Fruit fly (Drosophila melanogaster) whole organism, pupa: ENCODE measurements around the gene Cep290.

Experiments used
- CG10348 ChIP-seq: fragments of 200-800 bp; sonication (Bioruptor generic); IDR thresholded peaks from 2 replicates; pipeline ENCODE4 v1.3.6; 2022; ENCODE audit warnings: missing biosample characterization, missing genetic modification characterization
- CG12605 ChIP-seq: fragments of 200-800 bp; sonication (Bioruptor generic); IDR thresholded peaks from 2 replicates; pipeline ENCODE4 v1.3.6; 2022; ENCODE audit warnings: missing biosample characterization, missing genetic modification characterization
- CG13204 ChIP-seq: fragments of 200-800 bp; sonication (Bioruptor generic); optimal IDR thresholded peaks from 2 replicates; lab custom pipeline; 2018; ENCODE audit warnings: missing biosample characterization, mild to moderate bottlenecking, missing genetic modification characterization, moderate library complexity
- CG14655 ChIP-seq: fragments of 200-800 bp; sonication (Bioruptor generic); optimal IDR thresholded peaks from 3 replicates; lab custom pipeline; 2017; ENCODE audit warnings: mild to moderate bottlenecking, missing biosample characterization, missing genetic modification reagents, missing genetic modification characterization
- CG15710 ChIP-seq: fragments of 200-800 bp; sonication (Bioruptor generic); optimal IDR thresholded peaks from 2 replicates; lab custom pipeline; 2018; ENCODE audit warnings: missing biosample characterization, mild to moderate bottlenecking, missing genetic modification characterization, moderate library complexity
- CG17806 ChIP-seq: fragments of 200-800 bp; sonication (Bioruptor generic); optimal IDR thresholded peaks from 2 replicates; lab custom pipeline; 2018; ENCODE audit warnings: missing biosample characterization, mild to moderate bottlenecking, missing genetic modification characterization, moderate library complexity
- CG32121 ChIP-seq: fragments of 200-800 bp; sonication (Bioruptor generic); IDR thresholded peaks from 2 replicates; pipeline ENCODE4 v1.3.6; 2022; ENCODE audit warnings: missing biosample characterization, missing genetic modification characterization
- CG34367 ChIP-seq: fragments of 200-800 bp; sonication (Bioruptor generic); optimal IDR thresholded peaks from 2 replicates; lab custom pipeline; 2018; ENCODE audit warnings: missing biosample characterization, mild to moderate bottlenecking, missing genetic modification characterization
- CG4496 ChIP-seq: fragments of 200-800 bp; sonication (Bioruptor generic); IDR thresholded peaks from 3 replicates; pipeline ENCODE4 v1.3.6; 2022; ENCODE audit warnings: missing biosample characterization, missing genetic modification characterization
- CG8159 ChIP-seq: fragments of 200-800 bp; sonication (Bioruptor generic); optimal IDR thresholded peaks from 3 replicates; lab custom pipeline; 2018; ENCODE audit warnings: missing biosample characterization, mild to moderate bottlenecking, missing genetic modification characterization, moderate library complexity
- CG8301 ChIP-seq: fragments of 200-800 bp; sonication (Bioruptor generic); optimal IDR thresholded peaks from 2 replicates; lab custom pipeline; 2018; ENCODE audit warnings: missing biosample characterization, mild to moderate bottlenecking, missing genetic modification characterization
- CG9948 ChIP-seq: fragments of 200-800 bp; sonication (Bioruptor generic); optimal IDR thresholded peaks from 2 replicates; lab custom pipeline; 2018; ENCODE audit warnings: missing biosample characterization, mild to moderate bottlenecking, missing genetic modification characterization, moderate library complexity
- D1 ChIP-seq: fragments of 200-800 bp; sonication (Bioruptor generic); optimal IDR thresholded peaks from 2 replicates; lab custom pipeline; 2018; ENCODE audit warnings: missing biosample characterization, mild to moderate bottlenecking, missing genetic modification characterization, moderate library complexity
- EcR ChIP-seq: fragments of 200-800 bp; sonication (Bioruptor generic); optimal IDR thresholded peaks from 3 replicates; lab custom pipeline; 2019; ENCODE audit warnings: missing biosample characterization, missing genetic modification characterization, mild to moderate bottlenecking, moderate library complexity, missing genetic modification reagents
- Ets98B ChIP-seq: fragments of 200-800 bp; sonication (Bioruptor generic); IDR thresholded peaks from 2 replicates; pipeline ENCODE4 v1.3.6; 2022; ENCODE audit warnings: missing biosample characterization, missing genetic modification characterization
- Pif1A ChIP-seq: fragments of 200-800 bp; sonication (Bioruptor generic); optimal IDR thresholded peaks from 3 replicates; lab custom pipeline; 2016; ENCODE audit warnings: missing biosample characterization, missing genetic modification characterization
- Pif1B ChIP-seq: fragments of 200-800 bp; sonication (Bioruptor generic); optimal IDR thresholded peaks from 3 replicates; lab custom pipeline; 2016; ENCODE audit warnings: missing biosample characterization, missing genetic modification characterization
- Snoo ChIP-seq: fragments of 200-800 bp; sonication (Bioruptor generic); optimal IDR thresholded peaks from 3 replicates; lab custom pipeline; 2017; ENCODE audit warnings: missing biosample characterization, mild to moderate bottlenecking, missing genetic modification characterization, inconsistent platforms
- fd96Ca ChIP-seq: fragments of 200-800 bp; sonication (Bioruptor generic); IDR thresholded peaks from 3 replicates; pipeline ENCODE4 v1.3.6; 2022; ENCODE audit warnings: missing biosample characterization, missing genetic modification characterization
- gl ChIP-seq: fragments of 200-800 bp; sonication (Bioruptor generic); optimal IDR thresholded peaks from 2 replicates; lab custom pipeline; 2018; ENCODE audit warnings: missing biosample characterization, mild to moderate bottlenecking, missing genetic modification characterization
- rn ChIP-seq: fragments of 200-800 bp; sonication (Bioruptor generic); IDR thresholded peaks from 2 replicates; pipeline ENCODE4 v1.3.6; 2022; ENCODE audit warnings: missing biosample characterization, missing genetic modification characterization

Cep290 gene

DNA sequence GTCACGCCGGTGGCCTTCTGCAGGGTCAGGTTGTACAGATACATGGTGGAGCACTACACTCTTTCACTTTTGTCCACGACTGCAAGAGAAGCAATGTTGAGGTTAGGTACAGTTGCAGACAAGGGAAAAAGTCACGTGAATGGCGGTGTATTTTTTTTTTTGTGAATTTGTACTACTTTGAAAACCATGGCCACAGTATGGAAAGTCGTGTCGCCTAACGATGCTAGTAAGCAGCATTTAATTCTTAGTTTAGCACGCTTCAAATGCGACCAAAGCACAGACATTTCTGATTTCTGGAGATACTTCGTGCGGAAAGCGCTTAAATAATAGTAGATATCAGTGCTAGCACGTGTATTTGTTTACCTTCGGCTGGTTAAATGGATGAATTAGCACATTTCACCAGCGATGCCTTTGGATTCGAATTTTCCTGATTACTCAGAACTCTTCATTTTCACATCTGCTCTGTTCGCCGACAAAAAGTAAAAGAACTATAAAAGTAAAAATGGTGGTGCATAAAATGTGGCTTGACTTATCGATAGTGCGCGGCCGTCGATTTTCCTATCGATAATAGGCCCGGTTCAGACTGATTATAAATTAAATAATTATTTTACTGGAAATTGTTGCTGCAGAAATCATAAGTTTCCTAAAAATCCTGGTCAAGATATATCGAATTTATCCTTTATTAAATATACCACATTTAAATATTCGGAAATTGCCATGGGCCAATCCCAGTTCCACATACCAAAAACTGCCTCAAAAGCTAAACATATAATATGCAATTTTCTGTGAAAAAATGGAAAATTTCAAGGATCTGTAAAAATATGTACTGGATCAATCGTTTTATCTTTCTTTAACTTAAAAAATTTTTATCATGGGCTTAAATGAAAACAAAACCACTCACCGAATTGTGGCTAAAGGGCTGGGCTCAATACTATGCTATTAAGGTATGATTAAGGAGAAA lies 10.5 kb upstream of the Cep290 start, which contains the start of gene Sf3b3:
TSS of gene Sf3b3 (minus strand) at position 489 of the 961 bp plus-strand sequence.
- TF ChIP-seq CG8301 (tag; lab: Kevin White, UChicago) = no peak
- TF ChIP-seq CG9948 (tag; lab: Kevin White, UChicago) = peak; percentile 6
- TF ChIP-seq CG8159 (tag; lab: Kevin White, UChicago) = no peak
- TF ChIP-seq fd96Ca (GFP tag; lab: Robert Waterston, UW) = peak; percentile 17; the same call in 1 of the 3 replicates
- TF ChIP-seq Pif1B (GFP tag; lab: Kevin White, UChicago) = no peak
- peak; percentile 10 for TF ChIP-seq gl (tag; lab: Kevin White, UChicago)
- peak; percentile 6 for TF ChIP-seq CG17806 (tag; lab: Kevin White, UChicago)
- TF ChIP-seq CG34367 (tag; lab: Kevin White, UChicago) = no peak
- TF ChIP-seq CG14655 (GFP tag; lab: Kevin White, UChicago) = no peak
- TF ChIP-seq CG4496 (GFP tag; lab: Robert Waterston, UW) = peak; percentile 33; the same call in 1 of the 3 replicates
- peak; percentile 24; the same call in 1 of the 2 replicates for TF ChIP-seq CG12605 (GFP tag; lab: Robert Waterston, UW)
- no peak for TF ChIP-seq rn
- TF ChIP-seq Pif1A = no peak
- TF ChIP-seq CG13204 (GFP tag; lab: Kevin White, UChicago) = no peak
- TF ChIP-seq CG10348 (GFP tag; lab: Robert Waterston, UW) = no peak
- no peak for TF ChIP-seq EcR (GFP tag; lab: Kevin White, UChicago)
- 0 out of 2 replicates have a peak, but pooled peaks have one; percentile 16 for TF ChIP-seq CG32121 (GFP tag; lab: Robert Waterston, UW)
- no peak for TF ChIP-seq D1
- TF ChIP-seq Ets98B (GFP tag; lab: Robert Waterston, UW) = peak; percentile 8; the same call in 1 of the 2 replicates
- no peak for TF ChIP-seq Snoo (tag; lab: Kevin White, UChicago)
- peak; percentile 12 for TF ChIP-seq CG15710 (tag; lab: Kevin White, UChicago)

- TF ChIP-seq CG12605 (GFP tag; lab: Robert Waterston, UW) (no peak), CG9948 (tag; lab: Kevin White, UChicago) (no peak), CG4496 (GFP tag; lab: Robert Waterston, UW) (no peak), CG10348 (GFP tag; lab: Robert Waterston, UW) (no peak), CG13204 (GFP tag; lab: Kevin White, UChicago) (no peak), CG15710 (tag; lab: Kevin White, UChicago) (no peak), Snoo (tag; lab: Kevin White, UChicago) (no peak)
Measured at dm6 chr3L:833878-834277, 9.8 kb upstream of the Cep290 start, which contains the start of gene CG42553. Gene CG42553 (plus strand): TSS chr3L:834093.

DNA sequence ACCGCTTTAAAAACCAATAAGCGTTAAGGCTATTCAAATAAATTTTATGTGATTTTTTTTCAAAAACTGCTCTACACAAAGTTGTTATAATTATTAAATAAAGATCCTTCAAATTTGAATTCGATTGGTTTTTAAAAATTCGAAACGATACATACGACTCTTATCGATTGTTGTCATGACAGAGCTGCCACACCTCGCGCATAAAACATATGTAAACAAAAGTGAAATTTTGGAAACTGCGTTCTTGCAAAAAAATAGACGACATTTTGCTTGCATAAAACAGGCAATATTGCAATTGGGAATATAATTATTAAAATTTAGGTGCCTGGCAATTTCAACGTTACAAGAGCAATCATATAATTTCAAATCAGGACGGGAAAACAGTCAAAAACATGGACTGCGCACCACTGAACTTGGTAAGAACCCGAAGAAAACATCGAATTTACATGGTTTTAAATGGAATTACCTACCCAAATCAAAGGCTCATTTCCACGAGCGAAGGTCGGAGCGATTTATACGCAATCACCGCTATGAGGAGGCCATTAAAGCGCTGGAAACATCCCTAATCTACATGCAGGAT lies 8.2 kb upstream of the Cep290 start, which contains the start of gene CG42554:
TSS of gene CG42554 (plus strand) at position 229 of the 580 bp plus-strand sequence.
- TF ChIP-seq Snoo (tag; lab: Kevin White, UChicago) (no peak), fd96Ca (GFP tag; lab: Robert Waterston, UW) (no peak), Pif1A (no peak), CG13204 (GFP tag; lab: Kevin White, UChicago) (no peak), CG9948 (tag; lab: Kevin White, UChicago) (no peak), CG8301 (tag; lab: Kevin White, UChicago) (no peak), CG8159 (tag; lab: Kevin White, UChicago) (no peak)
- TF ChIP-seq, all 21 proteins: peak for 0

- TF ChIP-seq EcR (GFP tag; lab: Kevin White, UChicago) (peak; percentile 74), CG14655 (GFP tag; lab: Kevin White, UChicago) (no peak), CG9948 (tag; lab: Kevin White, UChicago) (peak; percentile 80), gl (tag; lab: Kevin White, UChicago) (peak; percentile 50), rn (peak; percentile 72; the same call in 1 of the 2 replicates), CG12605 (GFP tag; lab: Robert Waterston, UW) (peak; percentile 45; the same call in 1 of the 2 replicates), CG8301 (tag; lab: Kevin White, UChicago) (peak; percentile 80), CG4496 (GFP tag; lab: Robert Waterston, UW) (peak; percentile 86), CG10348 (GFP tag; lab: Robert Waterston, UW) (0 out of 2 replicates have a peak, but pooled peaks have one; percentile 48), Pif1A (no peak), Ets98B (GFP tag; lab: Robert Waterston, UW) (peak; percentile 88), CG34367 (tag; lab: Kevin White, UChicago) (peak; percentile 81), Snoo (tag; lab: Kevin White, UChicago) (peak; percentile 75), CG32121 (GFP tag; lab: Robert Waterston, UW) (peak; percentile 83), CG15710 (tag; lab: Kevin White, UChicago) (peak; percentile 87), CG8159 (tag; lab: Kevin White, UChicago) (peak; percentile 87), CG17806 (tag; lab: Kevin White, UChicago) (peak; percentile 85), CG13204 (GFP tag; lab: Kevin White, UChicago) (no peak), D1 (no peak), Pif1B (GFP tag; lab: Kevin White, UChicago) (no peak), fd96Ca (GFP tag; lab: Robert Waterston, UW) (peak; percentile 87)
- TF ChIP-seq, all 21 proteins: peak for 16
Measured at dm6 chr3L:837552-838187, 6.1 kb upstream of the Cep290 start, which contains the start of the genes CG13901 and CG13887. Gene CG13901 (minus strand): TSS chr3L:837821. Gene CG13887 (plus strand): TSS chr3L:837861.
